Fruit fly (Drosophila melanogaster): ENCODE data around the gene Hrb98DE.

Hrb98DE gene

DNA sequence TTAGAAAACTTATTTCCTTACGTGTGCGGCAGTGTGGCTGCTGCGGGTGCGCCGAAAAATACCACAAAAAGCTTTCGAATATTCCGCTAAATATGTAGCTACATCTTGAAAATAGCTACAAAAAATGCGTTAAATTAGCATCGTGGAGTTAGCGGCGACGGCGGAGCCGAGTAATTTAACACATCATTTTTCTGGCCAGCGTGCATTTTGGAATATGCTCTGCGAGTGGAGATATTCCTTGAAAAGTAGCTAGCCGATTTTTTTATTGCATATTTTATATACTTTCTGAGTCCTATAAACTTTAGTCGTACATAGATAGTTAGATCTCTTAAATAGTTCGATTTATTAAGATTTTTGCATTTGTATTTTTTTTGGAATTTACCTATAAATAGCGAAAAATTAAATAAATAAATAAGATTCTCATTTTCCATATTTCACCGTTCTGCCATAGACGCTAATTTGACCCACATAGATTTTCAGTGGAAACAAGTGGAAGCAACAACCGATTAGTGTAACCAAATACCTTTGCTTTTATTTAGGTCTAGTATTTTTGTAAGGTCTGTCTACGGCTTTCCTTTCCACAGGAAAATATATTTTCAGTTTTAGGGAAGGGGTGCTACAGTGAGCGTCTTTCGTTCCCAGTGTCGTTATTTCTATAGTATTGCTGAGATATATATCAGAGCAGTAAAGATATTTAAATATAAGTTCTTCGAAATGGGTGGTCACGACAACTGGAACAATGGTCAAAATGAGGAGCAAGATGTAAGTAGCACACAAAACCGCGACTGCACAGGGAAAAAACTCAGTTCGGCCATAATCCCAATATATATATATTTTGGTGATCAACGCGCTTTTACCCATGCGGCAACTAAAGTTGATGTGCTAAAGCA is at the start of gene Hrb98DE, which contains the start of gene Noa36:
Hrb98DE (plus strand) TSS at position 597 of the 890 bp plus-strand sequence.
Noa36 (minus strand) TSS at position 51 of the 890 bp plus-strand sequence.
- TF ChIP-seq CTCF (optimal IDR thresholded peaks at IDR 0.05) (no peak), CG8478 (optimal IDR thresholded peaks at IDR 0.05) (no peak)

DNA sequence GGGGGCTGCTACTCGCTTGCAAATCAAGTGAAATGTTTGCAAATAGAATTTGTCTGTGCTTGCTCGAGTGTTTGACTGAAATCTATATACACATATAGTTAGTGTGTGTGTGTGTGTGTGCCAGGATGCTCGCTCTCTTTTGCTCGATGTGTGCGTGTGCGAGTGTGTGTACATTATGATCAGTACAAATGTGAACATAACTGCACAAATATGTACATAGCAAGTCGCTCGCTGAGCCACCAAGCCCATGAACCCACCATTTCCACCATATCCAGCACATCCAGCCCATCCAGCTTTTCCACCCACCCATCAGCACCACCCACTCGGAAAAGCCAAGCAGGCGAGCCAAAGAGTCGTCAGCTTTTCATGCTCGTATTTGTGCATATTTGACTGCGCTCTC is 47.4 kb upstream of the Hrb98DE start:
- TF ChIP-seq CG8478 (optimal IDR thresholded peaks at IDR 0.05): no peak
- TF ChIP-seq CTCF (optimal IDR thresholded peaks at IDR 0.05): no peak

DNA sequence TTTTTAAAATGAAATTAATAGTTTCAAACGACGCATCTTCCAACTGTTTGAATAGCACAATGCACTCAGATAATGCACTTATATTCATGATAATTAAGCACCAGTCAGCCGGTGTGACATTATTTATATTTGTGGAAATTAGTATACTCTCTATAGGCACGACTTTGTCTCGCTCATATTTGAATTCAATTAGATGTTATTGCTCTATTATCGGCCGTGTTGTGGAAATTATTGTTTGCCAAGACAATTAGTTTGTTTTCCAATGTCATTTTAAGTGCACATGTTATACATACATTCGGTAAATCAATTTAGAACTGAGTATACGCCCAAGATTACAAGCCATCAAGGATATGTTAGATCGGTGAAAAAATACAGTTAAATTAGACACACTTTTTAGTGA is 46.6 kb upstream of the Hrb98DE start:
- TF ChIP-seq CTCF (optimal IDR thresholded peaks at IDR 0.05) (no peak), CG8478 (optimal IDR thresholded peaks at IDR 0.05) (no peak)

DNA sequence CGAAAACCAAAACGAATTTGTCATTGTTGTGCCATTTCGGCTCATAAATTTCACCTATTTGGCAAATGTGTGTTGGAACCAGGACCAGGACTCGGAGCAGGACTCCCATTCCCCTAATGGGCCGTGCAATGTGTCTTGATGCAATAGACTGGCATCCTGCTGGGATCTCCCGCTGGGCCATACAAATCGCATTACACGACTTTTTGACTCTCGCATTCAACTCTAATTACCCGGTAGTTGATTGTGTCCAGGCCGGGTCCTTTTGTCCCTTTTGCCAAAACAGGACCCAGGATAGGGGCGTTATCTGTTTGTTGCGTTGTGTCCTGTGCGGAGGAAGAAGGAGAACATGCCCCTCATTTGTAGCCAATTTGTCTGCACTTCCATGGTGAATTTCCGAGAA is 44.3 kb upstream of the Hrb98DE start:
- TF ChIP-seq CG8478 (optimal IDR thresholded peaks at IDR 0.05) (no peak), CTCF (optimal IDR thresholded peaks at IDR 0.05) (no peak)

DNA sequence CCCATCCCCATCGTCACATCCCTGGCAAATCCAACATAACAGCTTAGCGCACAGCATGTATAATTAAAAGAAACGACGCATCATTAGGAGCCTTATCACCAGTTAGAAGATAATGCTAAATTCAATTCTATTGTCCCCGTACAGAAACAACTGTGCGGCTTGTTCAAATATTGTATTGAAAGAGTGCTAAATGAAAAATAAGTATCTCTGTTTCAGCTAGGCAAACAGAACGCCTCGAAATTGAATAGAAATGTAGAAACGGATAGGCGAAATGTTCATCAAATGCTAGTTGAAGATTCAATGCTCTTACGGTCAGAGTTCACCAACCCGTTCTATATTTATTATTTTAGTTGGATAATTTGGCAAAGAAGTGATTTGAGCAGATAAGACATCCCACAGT is 43.8 kb upstream of the Hrb98DE start:
- no peak for TF ChIP-seq CTCF (optimal IDR thresholded peaks at IDR 0.05)
- no peak for TF ChIP-seq CG8478 (optimal IDR thresholded peaks at IDR 0.05)

DNA sequence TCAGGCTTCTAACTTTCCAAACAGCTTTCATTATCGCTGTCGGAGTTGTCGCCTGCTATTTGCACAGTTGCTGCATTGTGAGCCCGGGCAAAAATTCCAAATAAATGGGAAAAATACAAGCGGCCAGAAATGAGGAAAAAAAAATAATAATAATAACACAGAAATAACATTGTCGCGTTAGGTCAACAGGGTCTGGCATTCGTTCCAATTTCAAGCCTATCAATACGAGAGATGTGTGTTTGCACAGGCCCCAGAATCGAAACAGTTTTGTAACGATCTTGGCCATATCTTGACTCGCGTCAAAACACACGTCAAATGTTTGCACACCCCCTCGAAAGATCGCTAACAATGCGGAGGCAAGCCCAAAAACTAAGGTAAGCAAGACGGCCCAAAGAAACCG is 43.2 kb upstream of the Hrb98DE start:
- TF ChIP-seq CG8478 (optimal IDR thresholded peaks at IDR 0.05) (no peak), CTCF (optimal IDR thresholded peaks at IDR 0.05) (no peak)

DNA sequence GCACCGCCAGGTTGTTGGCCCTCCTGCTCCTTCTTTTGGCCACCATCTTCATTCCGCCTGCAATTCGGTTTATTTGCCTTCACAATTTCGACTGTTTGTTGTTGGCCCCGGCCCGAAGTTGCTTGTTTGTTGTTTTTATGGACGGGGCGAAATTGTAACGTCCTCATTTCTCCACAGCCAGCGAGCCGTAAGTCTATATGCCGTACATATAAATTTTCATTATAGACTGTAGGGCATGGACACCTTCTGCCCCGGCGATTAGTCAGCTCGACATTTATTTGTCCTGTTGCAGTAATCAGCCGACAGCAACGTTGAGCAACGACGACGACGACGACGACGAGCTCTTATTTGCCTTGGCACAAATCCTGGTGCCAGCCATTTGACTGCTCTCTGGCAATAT is 40.8 kb upstream of the Hrb98DE start:
- TF ChIP-seq CTCF (optimal IDR thresholded peaks at IDR 0.05): no peak
- TF ChIP-seq CG8478 (optimal IDR thresholded peaks at IDR 0.05): no peak

DNA sequence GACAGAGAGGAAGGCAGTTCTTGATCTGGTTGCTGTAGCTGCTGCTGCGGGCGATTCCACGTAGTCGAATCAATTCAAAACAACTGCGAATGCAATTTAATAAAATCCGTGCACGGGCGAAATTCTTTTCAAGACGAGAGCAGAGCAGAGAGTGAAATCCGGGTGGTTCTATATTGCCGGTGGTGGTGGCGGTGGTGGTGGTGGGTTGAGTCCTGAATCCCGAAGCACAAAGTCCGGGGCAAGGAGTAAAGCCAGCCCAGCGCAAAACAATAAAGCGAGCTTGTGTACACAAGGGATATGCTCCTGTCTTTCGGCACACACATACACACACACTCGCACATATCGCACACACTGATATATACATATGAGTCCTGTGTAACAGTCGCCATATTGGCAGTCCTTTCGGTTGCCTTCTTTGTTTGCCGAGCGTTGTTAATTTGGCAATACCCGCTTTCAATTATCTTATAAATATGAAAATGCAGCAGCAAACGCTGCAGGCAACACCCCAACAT is 38.3 kb upstream of the Hrb98DE start:
- TF ChIP-seq CTCF (optimal IDR thresholded peaks at IDR 0.05): no peak
- TF ChIP-seq CG8478 (optimal IDR thresholded peaks at IDR 0.05): no peak

DNA sequence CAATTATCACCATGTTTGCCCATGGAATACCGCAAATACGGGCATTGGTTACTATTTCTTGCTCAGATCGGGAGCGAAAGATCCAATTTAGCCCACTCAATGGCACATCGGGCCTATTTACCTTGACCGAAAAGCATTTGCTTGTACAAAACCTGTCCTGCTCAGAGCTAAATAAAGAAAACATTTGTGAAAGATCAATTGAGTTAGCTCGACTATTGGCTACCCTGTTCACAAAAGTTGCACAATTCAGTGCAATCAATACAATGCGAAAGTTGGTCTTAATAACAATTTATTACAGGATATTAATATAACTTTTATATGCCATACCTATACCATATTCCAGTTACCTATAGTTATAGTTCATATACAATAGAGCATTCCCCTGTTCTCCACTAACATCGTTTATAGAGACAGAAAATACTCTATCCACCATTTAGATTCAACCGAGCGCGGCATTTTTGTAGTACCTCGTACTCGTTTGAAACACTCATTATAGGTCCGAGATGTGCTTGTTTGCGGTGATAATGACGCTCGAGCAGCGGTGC is 36.9 kb upstream of the Hrb98DE start:
- TF ChIP-seq CTCF (optimal IDR thresholded peaks at IDR 0.05): no peak
- TF ChIP-seq CG8478 (optimal IDR thresholded peaks at IDR 0.05): no peak

DNA sequence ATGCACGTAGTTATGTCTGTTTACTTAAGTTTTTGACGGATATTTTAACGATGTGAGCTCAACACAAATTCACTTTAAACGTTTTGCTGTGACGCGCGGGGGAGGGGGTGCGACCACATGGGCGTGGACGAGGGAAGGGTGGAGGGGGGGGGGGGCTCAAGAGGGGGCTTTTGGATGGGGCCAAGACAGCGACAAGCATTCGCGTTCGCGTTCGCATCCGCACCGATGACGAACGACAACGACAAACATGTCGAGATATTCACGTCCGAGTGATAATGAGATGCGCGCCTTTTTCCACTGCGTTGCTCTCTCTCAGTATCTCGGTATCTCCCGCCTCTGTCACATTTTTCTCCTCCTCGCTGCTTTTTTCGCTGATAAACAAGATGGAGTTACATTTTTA is 36.1 kb upstream of the Hrb98DE start:
- no peak for TF ChIP-seq CG8478 (optimal IDR thresholded peaks at IDR 0.05)
- TF ChIP-seq CTCF (optimal IDR thresholded peaks at IDR 0.05): no peak

DNA sequence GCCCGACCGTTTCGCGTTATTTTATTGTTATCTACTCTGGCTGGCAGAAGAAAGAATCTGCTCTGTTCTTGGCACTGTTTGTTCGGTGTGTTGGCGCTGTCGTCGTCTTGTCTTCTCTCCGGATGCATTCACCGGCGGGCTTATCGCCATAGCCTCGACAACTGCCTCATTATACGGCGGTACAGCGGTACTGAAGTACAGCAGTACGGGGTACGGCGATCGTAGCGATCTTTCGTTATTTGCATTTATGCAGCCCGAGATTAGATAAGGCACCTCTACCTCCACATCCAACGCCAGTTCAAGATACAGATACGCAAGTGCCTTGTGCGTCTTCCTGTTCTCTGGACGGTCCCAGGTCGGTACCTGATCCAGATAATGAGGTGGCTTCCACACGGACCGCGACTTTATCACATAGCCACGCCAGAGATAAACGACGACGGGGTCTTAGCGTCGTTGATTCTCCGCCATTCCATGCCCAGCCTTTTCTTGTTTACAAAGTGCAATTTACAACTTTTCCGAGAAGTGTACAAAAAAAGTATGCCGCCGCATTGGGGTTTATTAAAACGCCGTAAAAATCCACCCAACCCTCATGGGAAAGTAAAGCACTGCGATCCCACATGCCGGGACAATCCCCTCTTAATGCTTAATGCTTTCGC is 31.4 kb upstream of the Hrb98DE start:
- TF ChIP-seq CTCF (optimal IDR thresholded peaks at IDR 0.05) (no peak), CG8478 (optimal IDR thresholded peaks at IDR 0.05) (no peak)

DNA sequence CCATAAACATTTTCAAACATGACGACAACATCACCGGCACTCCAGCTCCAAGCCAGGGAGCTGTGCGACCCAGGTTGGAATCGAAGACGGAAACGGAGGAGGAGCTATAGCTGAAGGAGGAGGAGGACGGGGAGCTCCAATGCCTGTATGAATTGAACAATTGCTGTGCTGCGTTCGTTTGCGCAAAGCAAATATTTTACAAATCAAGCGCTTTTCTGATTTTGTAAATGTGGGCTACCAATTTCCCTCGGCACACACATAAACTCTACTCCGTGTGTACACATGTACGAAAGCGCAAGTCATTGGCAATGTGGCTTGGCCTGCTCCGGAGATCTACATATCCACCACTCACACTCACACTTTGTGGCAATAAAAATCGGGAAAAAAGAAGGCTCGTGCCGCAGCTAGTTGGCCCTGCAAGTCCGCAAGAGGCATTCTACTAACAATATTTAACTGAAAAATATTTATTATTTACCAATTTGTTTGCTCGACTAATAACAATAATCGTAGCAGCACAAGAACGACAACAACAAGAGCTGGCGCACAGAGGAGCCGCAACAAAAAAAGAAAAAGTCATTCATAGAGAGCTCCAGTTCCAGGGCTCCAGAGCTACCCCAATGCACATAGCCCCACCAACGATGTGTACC is 30.0 kb upstream of the Hrb98DE start:
- TF ChIP-seq CG8478 (optimal IDR thresholded peaks at IDR 0.05) (no peak), CTCF (optimal IDR thresholded peaks at IDR 0.05) (no peak)

DNA sequence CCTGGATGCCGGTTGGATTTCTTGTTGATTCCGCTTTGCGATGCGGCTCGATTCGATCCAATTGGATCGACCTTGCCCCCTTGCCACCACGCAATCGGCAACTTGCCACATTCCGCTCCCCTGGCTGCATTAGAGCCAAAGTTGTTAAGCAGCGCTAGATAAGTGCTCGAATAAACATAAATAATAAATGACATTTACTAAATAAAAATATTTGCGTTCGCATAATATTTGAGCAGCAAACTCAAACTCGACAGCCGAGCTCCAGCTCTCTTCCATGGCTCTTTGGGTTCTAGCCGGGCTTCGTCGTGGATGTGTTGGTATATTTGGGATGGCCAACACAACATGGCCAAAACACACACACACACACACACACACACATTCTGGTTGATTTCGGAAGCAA is 28.8 kb upstream of the Hrb98DE start:
- no peak for TF ChIP-seq CTCF (optimal IDR thresholded peaks at IDR 0.05)
- no peak for TF ChIP-seq CG8478 (optimal IDR thresholded peaks at IDR 0.05)

DNA sequence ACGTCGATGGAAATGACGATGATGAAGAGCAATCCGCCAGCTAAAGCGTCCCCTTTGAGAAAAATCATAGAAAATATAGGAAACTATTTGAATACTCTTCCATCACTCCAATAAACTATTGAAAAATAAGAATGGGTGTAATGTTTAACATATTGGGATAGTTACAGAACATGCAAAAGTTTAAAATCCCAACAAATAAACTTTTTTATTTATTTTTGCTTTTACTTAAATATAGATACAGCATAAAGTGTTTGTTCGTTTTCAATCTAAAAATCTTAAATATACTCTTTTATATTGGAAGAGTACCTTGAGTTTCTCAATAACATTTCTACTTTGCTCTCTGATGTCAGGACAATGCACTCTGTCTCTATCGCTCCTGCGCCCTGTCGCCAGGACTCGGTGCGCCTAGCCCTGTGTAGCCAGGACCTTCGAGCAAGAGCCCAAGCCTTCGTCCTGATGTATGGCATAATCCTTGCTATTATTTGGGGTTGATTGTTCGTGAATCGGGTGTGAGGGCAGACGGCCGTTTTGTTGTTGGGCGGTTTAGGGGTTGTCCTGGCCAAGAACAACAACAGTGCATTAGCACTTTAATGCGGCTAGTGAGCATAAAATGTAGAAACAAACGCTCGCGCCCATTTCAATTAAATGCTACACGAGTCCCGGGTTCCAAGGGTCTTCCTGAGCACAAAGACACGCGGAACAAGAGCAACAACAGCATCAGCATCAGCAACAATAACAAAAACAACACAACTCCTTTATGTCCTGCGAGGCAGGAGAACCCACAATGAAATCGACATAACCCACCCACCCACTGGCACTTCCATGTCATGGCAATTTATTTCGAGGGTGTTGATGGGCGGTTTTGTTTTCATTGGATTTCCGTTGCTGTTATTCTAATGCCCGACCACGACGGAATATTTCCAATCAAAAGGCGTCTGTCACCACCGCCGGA is 26.7 kb upstream of the Hrb98DE start:
- TF ChIP-seq CTCF (optimal IDR thresholded peaks at IDR 0.05) (no peak), CG8478 (optimal IDR thresholded peaks at IDR 0.05) (no peak)
